Worm (Caenorhabditis elegans) whole organism, L3 larva: ENCODE measurements around the gene K05F1.14.

Experiments
- R02D3.7 ChIP-seq: fragments of 150-350 bp; optimal IDR thresholded peaks from 2 replicates; lab custom pipeline; 2014; ENCODE audit warnings: missing biosample characterization, missing genetic modification characterization
- ZK546.5 ChIP-seq: sonication (generic microtip); optimal IDR thresholded peaks from 2 replicates; lab custom pipeline; 2017; ENCODE audit warnings: missing biosample characterization, missing genetic modification characterization
- aly-2 ChIP-seq: fragments of 150-350 bp; optimal IDR thresholded peaks from 2 replicates; lab custom pipeline; 2014; ENCODE audit warnings: missing biosample characterization, missing genetic modification characterization
- ama-1 ChIP-seq: fragments of 150-350 bp; optimal IDR thresholded peaks from 2 replicates; lab custom pipeline; 2018
- ceh-16 ChIP-seq: sonication (generic microtip); optimal IDR thresholded peaks from 2 replicates; lab custom pipeline; 2017; ENCODE audit warnings: missing biosample characterization, missing genetic modification characterization
- ceh-28 ChIP-seq: fragments of 150-350 bp; optimal IDR thresholded peaks from 2 replicates; lab custom pipeline; 2014; ENCODE audit warnings: missing biosample characterization, missing genetic modification reagents, missing genetic modification characterization
- ceh-82 ChIP-seq: fragments of 150-350 bp; optimal IDR thresholded peaks from 2 replicates; lab custom pipeline; 2014; ENCODE audit warnings: missing biosample characterization, missing genetic modification characterization
- ceh-9 ChIP-seq: sonication (generic microtip); optimal IDR thresholded peaks from 2 replicates; lab custom pipeline; 2018; ENCODE audit warnings: missing biosample characterization, missing genetic modification characterization
- daf-12 ChIP-seq: fragments of 150-350 bp; optimal IDR thresholded peaks from 2 replicates; lab custom pipeline; 2014; ENCODE audit warnings: missing biosample characterization, missing genetic modification reagents, missing genetic modification characterization
- egl-27 ChIP-seq: sonication (generic microtip); optimal IDR thresholded peaks from 4 replicates; lab custom pipeline; 2017; ENCODE audit warnings: missing biosample characterization, missing genetic modification reagents, missing genetic modification characterization
- egl-5 ChIP-seq: fragments of 150-350 bp; optimal IDR thresholded peaks from 2 replicates; lab custom pipeline; 2017; ENCODE audit warnings: missing biosample characterization, missing genetic modification reagents, missing genetic modification characterization, inconsistent platforms
- elt-1 ChIP-seq: fragments of 150-350 bp; optimal IDR thresholded peaks from 2 replicates; lab custom pipeline; 2014; ENCODE audit warnings: missing biosample characterization, missing genetic modification characterization
- elt-2 ChIP-seq: sonication (generic microtip); optimal IDR thresholded peaks from 2 replicates; lab custom pipeline; 2016; ENCODE audit warnings: missing genetic modification reagents, mild to moderate bottlenecking, missing genetic modification characterization, missing compliant biosample characterization
- elt-3 ChIP-seq, 3 experiments: fragments of 150-350 bp in 1 of 3; sonication (generic microtip) in 2 of 3; optimal IDR thresholded peaks; 2 replicates in 2 of 3; 4 replicates in 1 of 3; lab custom pipeline; 2014 to 2017; ENCODE audit warnings: missing biosample characterization in 3 of 3, missing genetic modification characterization in 3 of 3
- eor-1 ChIP-seq, 2 experiments: fragments of 150-350 bp; optimal IDR thresholded peaks; 2 replicates each; lab custom pipeline; 2014 to 2018; ENCODE audit warnings: missing biosample characterization in 2 of 2, missing genetic modification characterization in 2 of 2
- fkh-10 ChIP-seq: sonication (generic microtip); optimal IDR thresholded peaks from 2 replicates; lab custom pipeline; 2017; ENCODE audit warnings: missing biosample characterization, missing genetic modification reagents, missing genetic modification characterization
- fkh-2 ChIP-seq: fragments of 150-350 bp; optimal IDR thresholded peaks from 2 replicates; lab custom pipeline; 2014; ENCODE audit warnings: missing biosample characterization, missing genetic modification reagents, missing genetic modification characterization
- fos-1 ChIP-seq: fragments of 150-350 bp; optimal IDR thresholded peaks from 2 replicates; lab custom pipeline; 2014; ENCODE audit warnings: missing biosample characterization, missing genetic modification characterization
- hmg-11 ChIP-seq: sonication (generic microtip); optimal IDR thresholded peaks from 2 replicates; lab custom pipeline; 2016; ENCODE audit warnings: missing genetic modification characterization, missing compliant biosample characterization
- jun-1 ChIP-seq: fragments of 150-350 bp; optimal IDR thresholded peaks from 2 replicates; lab custom pipeline; 2014; ENCODE audit warnings: missing biosample characterization, missing genetic modification reagents, missing genetic modification characterization
- lin-15B ChIP-seq: fragments of 150-350 bp; optimal IDR thresholded peaks from 2 replicates; lab custom pipeline; 2014; ENCODE audit warnings: missing biosample characterization, missing genetic modification characterization
- lin-39 ChIP-seq: fragments of 150-350 bp; optimal IDR thresholded peaks from 2 replicates; lab custom pipeline; 2018; ENCODE audit warnings: missing biosample characterization, missing genetic modification reagents, missing genetic modification characterization
- lsy-12 ChIP-seq: sonication (generic microtip); optimal IDR thresholded peaks from 2 replicates; lab custom pipeline; 2016; ENCODE audit warnings: mild to moderate bottlenecking, missing genetic modification characterization, missing compliant biosample characterization
- mdl-1 ChIP-seq: fragments of 150-350 bp; optimal IDR thresholded peaks from 2 replicates; lab custom pipeline; 2014; ENCODE audit warnings: missing biosample characterization, missing genetic modification characterization
- mml-1 ChIP-seq: fragments of 150-350 bp; sonication (generic microtip); optimal IDR thresholded peaks from 3 replicates; lab custom pipeline; 2014; ENCODE audit warnings: missing biosample characterization, missing genetic modification characterization
- nfya-1 ChIP-seq: sonication (generic microtip); optimal IDR thresholded peaks from 2 replicates; lab custom pipeline; 2017; ENCODE audit warnings: missing genetic modification characterization, mild to moderate bottlenecking, missing compliant biosample characterization, antibody characterized with exemption, moderate library complexity; ENCODE audit not compliant: insufficient read depth
- nhr-11 ChIP-seq: fragments of 150-350 bp; optimal IDR thresholded peaks from 2 replicates; lab custom pipeline; 2014; ENCODE audit warnings: missing biosample characterization, missing genetic modification characterization
- nhr-12 ChIP-seq: fragments of 150-350 bp; optimal IDR thresholded peaks from 2 replicates; lab custom pipeline; 2014; ENCODE audit warnings: missing biosample characterization, missing genetic modification characterization
- nhr-23 ChIP-seq: fragments of 150-350 bp; optimal IDR thresholded peaks from 2 replicates; lab custom pipeline; 2014; ENCODE audit warnings: missing biosample characterization, missing genetic modification reagents, missing genetic modification characterization
- nhr-237 ChIP-seq: fragments of 150-350 bp; optimal IDR thresholded peaks from 2 replicates; lab custom pipeline; 2014; ENCODE audit warnings: missing biosample characterization, missing genetic modification characterization
- nhr-25 ChIP-seq: sonication (generic microtip); optimal IDR thresholded peaks from 2 replicates; lab custom pipeline; 2017; ENCODE audit warnings: missing biosample characterization, missing genetic modification characterization
- nhr-28 ChIP-seq: fragments of 150-350 bp; optimal IDR thresholded peaks from 2 replicates; lab custom pipeline; 2014; ENCODE audit warnings: missing biosample characterization, missing genetic modification characterization
- nhr-43 ChIP-seq: sonication (generic microtip); optimal IDR thresholded peaks from 2 replicates; lab custom pipeline; 2016; ENCODE audit warnings: mild to moderate bottlenecking, missing genetic modification characterization, missing compliant biosample characterization; ENCODE audit not compliant: poor library complexity, severe bottlenecking
- nhr-67 ChIP-seq: fragments of 150-350 bp; optimal IDR thresholded peaks from 2 replicates; lab custom pipeline; 2014; ENCODE audit warnings: missing biosample characterization, missing genetic modification characterization
- nhr-76 ChIP-seq: fragments of 150-350 bp; sonication (generic microtip); optimal IDR thresholded peaks from 5 replicates; lab custom pipeline; 2014; ENCODE audit warnings: missing biosample characterization, missing genetic modification characterization
- nhr-77 ChIP-seq: fragments of 150-350 bp; optimal IDR thresholded peaks from 2 replicates; lab custom pipeline; 2014; ENCODE audit warnings: missing biosample characterization, missing genetic modification characterization
- pha-4 ChIP-seq: fragments of 150-350 bp; optimal IDR thresholded peaks from 2 replicates; lab custom pipeline; 2014; ENCODE audit warnings: missing biosample characterization, missing genetic modification reagents, missing genetic modification characterization
- pqm-1 ChIP-seq: fragments of 150-350 bp; optimal IDR thresholded peaks from 2 replicates; lab custom pipeline; 2017; ENCODE audit warnings: missing biosample characterization, missing genetic modification characterization, inconsistent platforms
- sea-2 ChIP-seq: fragments of 150-350 bp; sonication (generic microtip); optimal IDR thresholded peaks from 4 replicates; lab custom pipeline; 2014; ENCODE audit warnings: missing biosample characterization, missing genetic modification reagents, missing genetic modification characterization
- skn-1 ChIP-seq: fragments of 150-350 bp; optimal IDR thresholded peaks from 2 replicates; lab custom pipeline; 2014; ENCODE audit warnings: missing biosample characterization, missing genetic modification characterization
- snpc-4 ChIP-seq: fragments of 150-350 bp; optimal IDR thresholded peaks from 2 replicates; lab custom pipeline; 2014; ENCODE audit warnings: missing biosample characterization, missing genetic modification characterization
- tbx-2 ChIP-seq: sonication (generic microtip); optimal IDR thresholded peaks from 2 replicates; lab custom pipeline; 2016; ENCODE audit warnings: mild to moderate bottlenecking, missing genetic modification characterization, missing compliant biosample characterization
- unc-39 ChIP-seq: sonication (generic microtip); optimal IDR thresholded peaks from 4 replicates; lab custom pipeline; 2017; ENCODE audit warnings: missing biosample characterization, missing genetic modification characterization
- unc-62 ChIP-seq: fragments of 150-350 bp; sonication (generic microtip); optimal IDR thresholded peaks from 4 replicates; lab custom pipeline; 2014; ENCODE audit warnings: missing biosample characterization, missing genetic modification reagents, missing genetic modification characterization
- zag-1 ChIP-seq: fragments of 150-350 bp; optimal IDR thresholded peaks from 2 replicates; lab custom pipeline; 2014; ENCODE audit warnings: missing biosample characterization, missing genetic modification characterization
- ztf-11 ChIP-seq: fragments of 150-350 bp; optimal IDR thresholded peaks from 2 replicates; lab custom pipeline; 2014; ENCODE audit warnings: missing biosample characterization, missing genetic modification characterization
- ztf-4 ChIP-seq: fragments of 150-350 bp; optimal IDR thresholded peaks from 2 replicates; lab custom pipeline; 2014; ENCODE audit warnings: missing biosample characterization, missing genetic modification characterization

K05F1.14 gene

ce11 chrII:5781935-5782921, 10.2 kb downstream of the K05F1.14 start, which contains the start of gene K05F1.6:
Gene K05F1.6 (plus strand): TSS chrII:5782520.
- TF ChIP-seq lin-39 (tag; lab: Kevin White, UChicago) (peak; percentile 81), ceh-16 (tag; lab: Kevin White, UChicago) (no peak), ceh-28 (tag; lab: Kevin White, UChicago) (peak; percentile 26), nhr-237 (tag; lab: Kevin White, UChicago) (no peak), lin-15B (tag; lab: Kevin White, UChicago) (no peak), snpc-4 (tag; lab: Kevin White, UChicago) (peak; percentile 15), jun-1 (no peak), nhr-23 (tag; lab: Kevin White, UChicago) (no peak), elt-3 (tag; optimal IDR thresholded peaks at IDR 0.05; lab: Kevin White, UChicago) (no peak), pqm-1 (no peak), sea-2 (no peak), nhr-28 (tag; lab: Kevin White, UChicago) (no peak), fkh-2 (tag; lab: Kevin White, UChicago) (no peak), ztf-4 (tag; lab: Kevin White, UChicago) (no peak), tbx-2 (tag; lab: Kevin White, UChicago) (peak; percentile 61), nhr-25 (no peak), nhr-12 (tag; lab: Kevin White, UChicago) (no peak), ZK546.5 (no peak), elt-1 (tag; lab: Kevin White, UChicago) (no peak), ztf-11 (tag; lab: Kevin White, UChicago) (no peak), eor-1 (tag; optimal IDR thresholded peaks at IDR 0.05; lab: Kevin White, UChicago) (no peak), elt-2 (tag; lab: Kevin White, UChicago) (peak; percentile 73), unc-39 (tag; lab: Kevin White, UChicago) (no peak), aly-2 (tag; lab: Kevin White, UChicago) (no peak), unc-62 (GFP tag; lab: Kevin White, UChicago) (no peak), fos-1 (tag; lab: Kevin White, UChicago) (no peak), daf-12 (tag; lab: Kevin White, UChicago) (no peak), ceh-9 (tag; lab: Kevin White, UChicago) (no peak), fkh-10 (GFP tag; lab: Kevin White, UChicago) (no peak), nhr-67 (tag; lab: Kevin White, UChicago) (no peak), nhr-76 (tag; lab: Kevin White, UChicago) (no peak), skn-1 (tag; lab: Kevin White, UChicago) (peak; percentile 43), pha-4 (tag; lab: Kevin White, UChicago) (peak; percentile 24), lsy-12 (tag; lab: Kevin White, UChicago) (peak; percentile 47), egl-5 (no peak), nhr-43 (peak; percentile 24), egl-27 (no peak), R02D3.7 (no peak), hmg-11 (tag; lab: Kevin White, UChicago) (peak; percentile 37), nhr-77 (tag; lab: Kevin White, UChicago) (peak; percentile 40), mdl-1 (peak; percentile 3), zag-1 (tag; lab: Kevin White, UChicago) (no peak), ceh-82 (tag; lab: Kevin White, UChicago) (peak; percentile 25), nhr-11 (tag; lab: Kevin White, UChicago) (no peak), ama-1 (lab: Kevin White, UChicago) (no peak), nfya-1 (peak; percentile 47), mml-1 (tag; lab: Kevin White, UChicago) (no peak)
- TF ChIP-seq, all 47 proteins: peak for 14
